Fruit fly (Drosophila melanogaster): ENCODE results near the gene Lrch.
A peak's percentile ranks its signal among the peaks of the same experiment; 100 is the strongest.

The Lrch gene

DNA sequence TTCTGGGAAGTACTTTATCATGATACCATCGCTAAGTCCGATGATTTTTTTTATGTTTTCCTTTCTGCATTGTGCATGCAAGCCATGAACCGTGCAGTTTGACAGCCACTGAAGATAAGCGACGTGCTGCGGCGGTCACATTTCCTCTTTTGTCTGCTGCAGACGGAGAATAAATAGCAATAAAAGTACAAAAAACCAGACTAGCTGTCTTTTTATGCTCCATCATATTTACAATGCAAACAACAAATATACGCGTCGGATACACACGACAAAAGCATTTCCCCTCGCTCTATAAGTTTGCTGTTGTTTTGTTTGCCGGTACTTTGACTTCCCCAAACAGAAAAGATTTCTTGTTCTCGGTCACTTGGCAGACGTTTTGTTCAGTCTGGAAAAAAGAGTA, 4.1 kb downstream of the Lrch start (continued):
- TF ChIP-seq dac (GFP tag; optimal IDR thresholded peaks at IDR 0.05): no peak
- peak; percentile 38; the same call in 1 of the 3 replicates for TF ChIP-seq eg (GFP tag; IDR thresholded peaks at IDR 0.05)
- no peak for TF ChIP-seq CG8319 (GFP tag; optimal IDR thresholded peaks at IDR 0.05)
- TF ChIP-seq CG7368 (GFP tag; optimal IDR thresholded peaks at IDR 0.05): no peak
- TF ChIP-seq CG10669 (GFP tag; optimal IDR thresholded peaks at IDR 0.05): peak; percentile 50
- peak; percentile 72; the same call in 1 of the 3 replicates for TF ChIP-seq CG6163 (GFP tag; IDR thresholded peaks at IDR 0.05)
- TF ChIP-seq net (GFP tag; optimal IDR thresholded peaks at IDR 0.05): peak; percentile 26
- TF ChIP-seq CG32006 (GFP tag; optimal IDR thresholded peaks at IDR 0.05): peak; percentile 16
- TF ChIP-seq acj6 (GFP tag; optimal IDR thresholded peaks at IDR 0.05): no peak
- no peak for TF ChIP-seq Sox102F (GFP tag; optimal IDR thresholded peaks at IDR 0.05)
- TF ChIP-seq fd85E (GFP tag; optimal IDR thresholded peaks at IDR 0.05): no peak
- no peak for TF ChIP-seq Hr4 (GFP tag; optimal IDR thresholded peaks at IDR 0.05)

DNA sequence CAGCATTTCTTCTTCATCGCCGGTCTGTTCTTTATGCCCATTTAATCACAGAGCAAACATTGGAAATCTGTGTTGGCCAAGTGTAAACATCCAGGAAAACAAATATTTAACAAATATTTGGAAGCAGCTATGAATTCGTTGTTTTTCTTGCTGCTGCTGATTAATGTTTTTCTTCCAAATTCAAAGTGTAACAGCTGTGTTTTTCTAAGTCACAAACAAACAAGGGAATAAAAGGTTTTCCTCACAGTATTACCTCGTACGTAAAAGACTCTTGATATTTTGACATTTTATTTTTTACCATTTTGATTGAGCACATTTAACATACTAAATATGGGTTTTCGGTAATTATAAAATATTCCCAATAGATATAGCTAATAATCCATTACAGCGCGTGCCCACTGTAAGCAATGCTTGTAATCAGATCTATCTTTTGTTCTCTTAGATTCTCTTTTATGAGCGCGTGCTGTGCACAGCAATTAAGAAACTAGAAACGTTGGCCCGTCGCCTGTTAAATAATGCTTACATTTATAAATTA, 5.1 kb downstream of the Lrch start:
- TF ChIP-seq CG3919 (GFP tag; optimal IDR thresholded peaks at IDR 0.05) (peak; percentile 79), Blimp-1 (GFP tag; optimal IDR thresholded peaks at IDR 0.05) (no peak), CG7368 (GFP tag; optimal IDR thresholded peaks at IDR 0.05) (peak; percentile 53), fd85E (GFP tag; optimal IDR thresholded peaks at IDR 0.05) (peak; percentile 48), Hr39 (GFP tag; optimal IDR thresholded peaks at IDR 0.05) (peak; percentile 76), CG1621 (tag; optimal IDR thresholded peaks at IDR 0.05) (peak; percentile 58), eg (GFP tag; IDR thresholded peaks at IDR 0.05) (peak; percentile 93), Ets21C (GFP tag; optimal IDR thresholded peaks at IDR 0.05) (peak; percentile 47), CG32006 (GFP tag; optimal IDR thresholded peaks at IDR 0.05) (peak; percentile 81), CG8119 (GFP tag; IDR thresholded peaks at IDR 0.05) (peak; percentile 80), dac (GFP tag; optimal IDR thresholded peaks at IDR 0.05) (peak; percentile 46), Hr4 (GFP tag; optimal IDR thresholded peaks at IDR 0.05) (peak; percentile 87), svp (GFP tag) (peak; percentile 90), lz (GFP tag; optimal IDR thresholded peaks at IDR 0.05) (peak; percentile 71), Eip75B (GFP tag; optimal IDR thresholded peaks at IDR 0.05) (peak; percentile 71), CG6276 (GFP tag; optimal IDR thresholded peaks at IDR 0.05) (peak; percentile 74), Ets96B (tag; optimal IDR thresholded peaks at IDR 0.05) (peak; percentile 62), vri (GFP tag; optimal IDR thresholded peaks at IDR 0.05) (peak; percentile 47), CG10631 (GFP tag; optimal IDR thresholded peaks at IDR 0.05) (peak; percentile 68), Sox15 (GFP tag; optimal IDR thresholded peaks at IDR 0.05) (peak; percentile 36), salr (GFP tag; optimal IDR thresholded peaks at IDR 0.05) (peak; percentile 22 to 68), CG6792 (GFP tag; optimal IDR thresholded peaks at IDR 0.05) (peak; percentile 61), CG9139 (GFP tag; optimal IDR thresholded peaks at IDR 0.05) (no peak), Lpt (GFP tag; optimal IDR thresholded peaks at IDR 0.05) (peak; percentile 59), net (GFP tag; optimal IDR thresholded peaks at IDR 0.05) (peak; percentile 79), CG15336 (GFP tag; IDR thresholded peaks at IDR 0.05) (peak; percentile 83), Eip78C (GFP tag) (peak; percentile 89), CG6808 (GFP tag; optimal IDR thresholded peaks at IDR 0.05) (peak; percentile 60), CG10669 (GFP tag; optimal IDR thresholded peaks at IDR 0.05) (peak; percentile 54), achi (GFP tag; optimal IDR thresholded peaks at IDR 0.05) (peak; percentile 81), spab (GFP tag; optimal IDR thresholded peaks at IDR 0.05) (peak; percentile 42), CG11762 (GFP tag; optimal IDR thresholded peaks at IDR 0.05; ENCODE audit: insufficient read depth) (peak; percentile 51), acj6 (GFP tag; optimal IDR thresholded peaks at IDR 0.05) (peak; percentile 79), CG4318 (GFP tag; optimal IDR thresholded peaks at IDR 0.05) (peak; percentile 77), CG8319 (GFP tag; optimal IDR thresholded peaks at IDR 0.05) (peak; percentile 54), CG16779 (tag; optimal IDR thresholded peaks at IDR 0.05) (peak; percentile 10), fkh (GFP tag; optimal IDR thresholded peaks at IDR 0.05) (peak; percentile 100), Met (GFP tag; optimal IDR thresholded peaks at IDR 0.05) (peak; percentile 71), CG11294 (GFP tag; IDR thresholded peaks at IDR 0.05) (peak; percentile 84), CG3032 (tag; optimal IDR thresholded peaks at IDR 0.05) (peak; percentile 66), ss (GFP tag; optimal IDR thresholded peaks at IDR 0.05) (peak in 1 of 2 experiments; percentile 50), CG6854 (GFP tag; optimal IDR thresholded peaks at IDR 0.05) (no peak), topi (GFP tag; optimal IDR thresholded peaks at IDR 0.05) (peak; percentile 60), OdsH (GFP tag; optimal IDR thresholded peaks at IDR 0.05) (peak; percentile 80), pdm3 (GFP tag; optimal IDR thresholded peaks at IDR 0.05) (peak; percentile 83), Eip93F (GFP tag; optimal IDR thresholded peaks at IDR 0.05) (no peak)
